Worm (Caenorhabditis elegans) whole organism, L4/young adult: ENCODE results near the gene R148.8.

Experiments used
- W03F9.2 ChIP-seq: fragments of 150-350 bp; optimal IDR thresholded peaks from 2 replicates; lab custom pipeline; 2014; ENCODE audit warnings: missing biosample characterization, missing genetic modification characterization
- dao-5 ChIP-seq: sonication (generic microtip); optimal IDR thresholded peaks from 2 replicates; lab custom pipeline; 2016; ENCODE audit warnings: missing genotype, missing genetic modification characterization, moderate library complexity, missing compliant biosample characterization
- him-1 ChIP-seq: sonication (generic microtip); optimal IDR thresholded peaks from 2 replicates; lab custom pipeline; 2016; ENCODE audit warnings: missing genotype, missing genetic modification reagents, missing genetic modification characterization, missing compliant biosample characterization

R148.8 gene

ce11 chrIII:3179855-3180254 is 11.4 kb upstream of the R148.8 start:
- no peak for TF ChIP-seq him-1 (tag; lab: Kevin White, UChicago)
- TF ChIP-seq dao-5, result no peak
- TF ChIP-seq W03F9.2 (tag; lab: Kevin White, UChicago), result no peak

ce11 chrIII:3183377-3183776 is 7.9 kb upstream of the R148.8 start, which contains the start of gene lmtr-5:
Gene lmtr-5 (plus strand): TSS chrIII:3183677.
- TF ChIP-seq W03F9.2 (tag; lab: Kevin White, UChicago) (no peak), dao-5 (no peak), him-1 (tag; lab: Kevin White, UChicago) (no peak)

- TF ChIP-seq him-1 (tag; lab: Kevin White, UChicago) (no peak), dao-5 (no peak), W03F9.2 (tag; lab: Kevin White, UChicago) (no peak)
Measured at ce11 chrIII:3185232-3185631, 6.1 kb upstream of the R148.8 start.

ce11 chrIII:3185980-3186379 is 5.3 kb upstream of the R148.8 start, which contains the start of gene mks-1:
Gene mks-1 (plus strand): TSS chrIII:3186280.
- TF ChIP-seq W03F9.2 (tag; lab: Kevin White, UChicago) (no peak), dao-5 (no peak), him-1 (tag; lab: Kevin White, UChicago) (no peak)

ce11 chrIII:3188564-3188963 is 2.7 kb upstream of the R148.8 start:
- TF ChIP-seq W03F9.2 (tag; lab: Kevin White, UChicago) (no peak), him-1 (tag; lab: Kevin White, UChicago) (no peak), dao-5 (no peak)

ce11 chrIII:3190660-3191059 is 635 bp upstream of the R148.8 start:
- TF ChIP-seq W03F9.2 (tag; lab: Kevin White, UChicago) (no peak), him-1 (tag; lab: Kevin White, UChicago) (no peak), dao-5 (no peak)

- TF ChIP-seq dao-5, result no peak
Measured at ce11 chrIII:3191729-3192128, 434 bp downstream of the R148.8 start.

- TF ChIP-seq dao-5 (no peak), him-1 (tag; lab: Kevin White, UChicago) (no peak), W03F9.2 (tag; lab: Kevin White, UChicago) (no peak)
Measured at ce11 chrIII:3197904-3198303, 6.6 kb downstream of the R148.8 start.

- TF ChIP-seq dao-5, result no peak
- no peak for TF ChIP-seq W03F9.2 (tag; lab: Kevin White, UChicago)
- TF ChIP-seq him-1 (tag; lab: Kevin White, UChicago), result no peak
Measured at ce11 chrIII:3198307-3198706, 7.0 kb downstream of the R148.8 start, which contains the start of gene R148.7. Gene R148.7 (minus strand): TSS chrIII:3198407.

ce11 chrIII:3199416-3199815 is 8.1 kb downstream of the R148.8 start, which contains the start of gene heh-1:
Gene heh-1 (minus strand): TSS chrIII:3199516.
- no peak for TF ChIP-seq dao-5
- no peak for TF ChIP-seq W03F9.2 (tag; lab: Kevin White, UChicago)
- TF ChIP-seq him-1 (tag; lab: Kevin White, UChicago), result no peak

ce11 chrIII:3200563-3200962 is 9.3 kb downstream of the R148.8 start:
- TF ChIP-seq him-1 (tag; lab: Kevin White, UChicago) (no peak), dao-5 (no peak)

ce11 chrIII:3203589-3203988 is 12.3 kb downstream of the R148.8 start:
- TF ChIP-seq him-1 (tag; lab: Kevin White, UChicago) (no peak), W03F9.2 (tag; lab: Kevin White, UChicago) (no peak), dao-5 (no peak)

- TF ChIP-seq him-1 (tag; lab: Kevin White, UChicago) (no peak), W03F9.2 (tag; lab: Kevin White, UChicago) (no peak), dao-5 (no peak)
Measured at ce11 chrIII:3219050-3219449, 27.8 kb downstream of the R148.8 start, which contains the start of gene frm-8. Gene frm-8 (minus strand): TSS chrIII:3219150.

- TF ChIP-seq W03F9.2 (tag; lab: Kevin White, UChicago), result no peak
- TF ChIP-seq him-1 (tag; lab: Kevin White, UChicago), result no peak
- no peak for TF ChIP-seq dao-5
Measured at ce11 chrIII:3220287-3220686, 29.0 kb downstream of the R148.8 start.

ce11 chrIII:3222707-3223106 is 31.4 kb downstream of the R148.8 start:
- no peak for TF ChIP-seq dao-5
- TF ChIP-seq W03F9.2 (tag; lab: Kevin White, UChicago), result no peak
- TF ChIP-seq him-1 (tag; lab: Kevin White, UChicago), result no peak
